Fruit fly (Drosophila melanogaster) whole organism, pupa: ENCODE results near the gene CG13856.

Experiments used
- CG10348 ChIP-seq: fragments of 200-800 bp; sonication (Bioruptor generic); IDR thresholded peaks from 2 replicates; pipeline ENCODE4 v1.3.6; 2022; ENCODE audit warnings: missing biosample characterization, missing genetic modification characterization
- CG12605 ChIP-seq: fragments of 200-800 bp; sonication (Bioruptor generic); IDR thresholded peaks from 2 replicates; pipeline ENCODE4 v1.3.6; 2022; ENCODE audit warnings: missing biosample characterization, missing genetic modification characterization
- CG13204 ChIP-seq: fragments of 200-800 bp; sonication (Bioruptor generic); optimal IDR thresholded peaks from 2 replicates; lab custom pipeline; 2018; ENCODE audit warnings: missing biosample characterization, mild to moderate bottlenecking, missing genetic modification characterization, moderate library complexity
- CG14655 ChIP-seq: fragments of 200-800 bp; sonication (Bioruptor generic); optimal IDR thresholded peaks from 3 replicates; lab custom pipeline; 2017; ENCODE audit warnings: mild to moderate bottlenecking, missing biosample characterization, missing genetic modification reagents, missing genetic modification characterization
- CG15710 ChIP-seq: fragments of 200-800 bp; sonication (Bioruptor generic); optimal IDR thresholded peaks from 2 replicates; lab custom pipeline; 2018; ENCODE audit warnings: missing biosample characterization, mild to moderate bottlenecking, missing genetic modification characterization, moderate library complexity
- CG17806 ChIP-seq: fragments of 200-800 bp; sonication (Bioruptor generic); optimal IDR thresholded peaks from 2 replicates; lab custom pipeline; 2018; ENCODE audit warnings: missing biosample characterization, mild to moderate bottlenecking, missing genetic modification characterization, moderate library complexity
- CG32121 ChIP-seq: fragments of 200-800 bp; sonication (Bioruptor generic); IDR thresholded peaks from 2 replicates; pipeline ENCODE4 v1.3.6; 2022; ENCODE audit warnings: missing biosample characterization, missing genetic modification characterization
- CG34367 ChIP-seq: fragments of 200-800 bp; sonication (Bioruptor generic); optimal IDR thresholded peaks from 2 replicates; lab custom pipeline; 2018; ENCODE audit warnings: missing biosample characterization, mild to moderate bottlenecking, missing genetic modification characterization
- CG4496 ChIP-seq: fragments of 200-800 bp; sonication (Bioruptor generic); IDR thresholded peaks from 3 replicates; pipeline ENCODE4 v1.3.6; 2022; ENCODE audit warnings: missing biosample characterization, missing genetic modification characterization
- CG8159 ChIP-seq: fragments of 200-800 bp; sonication (Bioruptor generic); optimal IDR thresholded peaks from 3 replicates; lab custom pipeline; 2018; ENCODE audit warnings: missing biosample characterization, mild to moderate bottlenecking, missing genetic modification characterization, moderate library complexity
- CG8301 ChIP-seq: fragments of 200-800 bp; sonication (Bioruptor generic); optimal IDR thresholded peaks from 2 replicates; lab custom pipeline; 2018; ENCODE audit warnings: missing biosample characterization, mild to moderate bottlenecking, missing genetic modification characterization
- CG9948 ChIP-seq: fragments of 200-800 bp; sonication (Bioruptor generic); optimal IDR thresholded peaks from 2 replicates; lab custom pipeline; 2018; ENCODE audit warnings: missing biosample characterization, mild to moderate bottlenecking, missing genetic modification characterization, moderate library complexity
- D1 ChIP-seq: fragments of 200-800 bp; sonication (Bioruptor generic); optimal IDR thresholded peaks from 2 replicates; lab custom pipeline; 2018; ENCODE audit warnings: missing biosample characterization, mild to moderate bottlenecking, missing genetic modification characterization, moderate library complexity
- EcR ChIP-seq: fragments of 200-800 bp; sonication (Bioruptor generic); optimal IDR thresholded peaks from 3 replicates; lab custom pipeline; 2019; ENCODE audit warnings: missing biosample characterization, missing genetic modification characterization, mild to moderate bottlenecking, moderate library complexity, missing genetic modification reagents
- Ets98B ChIP-seq: fragments of 200-800 bp; sonication (Bioruptor generic); IDR thresholded peaks from 2 replicates; pipeline ENCODE4 v1.3.6; 2022; ENCODE audit warnings: missing biosample characterization, missing genetic modification characterization
- Pif1A ChIP-seq: fragments of 200-800 bp; sonication (Bioruptor generic); optimal IDR thresholded peaks from 3 replicates; lab custom pipeline; 2016; ENCODE audit warnings: missing biosample characterization, missing genetic modification characterization
- Pif1B ChIP-seq: fragments of 200-800 bp; sonication (Bioruptor generic); optimal IDR thresholded peaks from 3 replicates; lab custom pipeline; 2016; ENCODE audit warnings: missing biosample characterization, missing genetic modification characterization
- Snoo ChIP-seq: fragments of 200-800 bp; sonication (Bioruptor generic); optimal IDR thresholded peaks from 3 replicates; lab custom pipeline; 2017; ENCODE audit warnings: missing biosample characterization, mild to moderate bottlenecking, missing genetic modification characterization, inconsistent platforms
- fd96Ca ChIP-seq: fragments of 200-800 bp; sonication (Bioruptor generic); IDR thresholded peaks from 3 replicates; pipeline ENCODE4 v1.3.6; 2022; ENCODE audit warnings: missing biosample characterization, missing genetic modification characterization
- gl ChIP-seq: fragments of 200-800 bp; sonication (Bioruptor generic); optimal IDR thresholded peaks from 2 replicates; lab custom pipeline; 2018; ENCODE audit warnings: missing biosample characterization, mild to moderate bottlenecking, missing genetic modification characterization
- rn ChIP-seq: fragments of 200-800 bp; sonication (Bioruptor generic); IDR thresholded peaks from 2 replicates; pipeline ENCODE4 v1.3.6; 2022; ENCODE audit warnings: missing biosample characterization, missing genetic modification characterization

Gene CG13856

DNA sequence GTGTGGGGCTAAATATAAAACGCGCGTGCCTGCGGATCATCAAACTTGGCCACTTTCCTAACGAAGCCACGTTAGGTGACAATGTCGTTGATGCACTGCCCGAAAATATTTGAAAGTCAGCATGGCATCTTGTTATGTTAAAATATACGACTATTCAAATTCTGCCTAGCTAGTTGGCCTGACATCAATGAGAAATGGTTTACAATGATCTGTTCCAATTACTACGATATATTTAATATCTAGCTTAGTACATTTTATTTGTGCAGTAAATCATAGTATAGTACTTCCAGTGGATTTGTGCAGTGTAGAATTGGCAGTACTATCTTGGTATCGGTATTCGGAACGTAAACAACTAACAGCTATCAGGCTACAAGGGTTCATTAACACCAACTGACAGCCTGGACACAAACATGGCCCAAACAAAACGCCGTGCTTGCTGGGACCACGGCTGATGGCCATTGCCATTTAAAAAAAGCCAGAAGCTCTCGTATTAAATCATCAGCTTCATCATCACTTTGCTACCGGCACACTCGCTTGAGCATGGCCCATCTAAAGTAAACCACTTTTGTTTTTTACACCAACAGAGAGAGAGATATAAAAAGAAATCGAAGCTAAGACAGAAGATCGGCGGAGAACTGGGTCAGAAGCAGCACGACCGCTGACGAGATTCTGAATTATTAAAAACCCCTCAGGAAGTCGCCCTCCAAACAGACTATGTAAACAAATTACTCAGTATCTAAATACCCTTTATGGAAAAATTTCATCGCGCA, 6.9 kb upstream of the CG13856 start:
- TF ChIP-seq Ets98B (GFP tag; lab: Robert Waterston, UW) (0 out of 2 replicates have a peak, but pooled peaks have one; percentile 23), CG4496 (GFP tag; lab: Robert Waterston, UW) (peak; percentile 57; the same call in 1 of the 3 replicates), CG9948 (tag; lab: Kevin White, UChicago) (peak; percentile 23), CG14655 (peak; percentile 68), Snoo (tag; lab: Kevin White, UChicago) (no peak), CG8301 (tag; lab: Kevin White, UChicago) (peak; percentile 64)

DNA sequence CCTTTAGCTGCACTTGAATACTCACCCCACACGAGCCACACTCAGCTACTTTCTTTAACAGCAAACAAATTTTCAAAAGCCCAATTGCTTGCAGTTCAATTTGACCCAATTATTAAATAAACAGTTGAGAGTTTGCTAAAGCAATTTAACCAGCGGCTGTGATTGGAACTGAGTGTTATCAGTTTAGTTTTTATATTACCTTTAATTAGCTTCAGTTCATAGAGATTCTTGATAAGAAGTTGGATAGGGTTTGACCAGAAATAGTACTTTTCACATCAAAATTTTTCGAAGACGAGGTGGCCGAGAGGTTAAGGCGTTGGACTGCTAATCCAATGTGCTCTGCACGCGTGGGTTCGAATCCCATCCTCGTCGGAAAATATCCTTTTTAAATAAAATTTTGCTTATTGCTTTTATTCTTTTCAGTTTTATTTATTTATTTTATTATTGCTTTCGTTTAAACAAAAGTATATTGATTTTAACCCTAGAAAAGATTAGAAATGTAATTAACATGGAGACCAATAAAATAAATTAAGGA, 6.2 kb upstream of the CG13856 start:
- TF ChIP-seq CG8301 (tag; lab: Kevin White, UChicago) (no peak), CG13204 (no peak), gl (tag; lab: Kevin White, UChicago) (no peak), Pif1B (GFP tag; lab: Kevin White, UChicago) (no peak), CG15710 (tag; lab: Kevin White, UChicago) (no peak), Snoo (tag; lab: Kevin White, UChicago) (no peak), fd96Ca (GFP tag; lab: Robert Waterston, UW) (no peak), CG12605 (GFP tag; lab: Robert Waterston, UW) (no peak), CG17806 (tag; lab: Kevin White, UChicago) (no peak), Ets98B (GFP tag; lab: Robert Waterston, UW) (no peak), CG4496 (GFP tag; lab: Robert Waterston, UW) (no peak), rn (GFP tag; lab: Robert Waterston, UW) (no peak), EcR (GFP tag; lab: Kevin White, UChicago) (no peak)

DNA sequence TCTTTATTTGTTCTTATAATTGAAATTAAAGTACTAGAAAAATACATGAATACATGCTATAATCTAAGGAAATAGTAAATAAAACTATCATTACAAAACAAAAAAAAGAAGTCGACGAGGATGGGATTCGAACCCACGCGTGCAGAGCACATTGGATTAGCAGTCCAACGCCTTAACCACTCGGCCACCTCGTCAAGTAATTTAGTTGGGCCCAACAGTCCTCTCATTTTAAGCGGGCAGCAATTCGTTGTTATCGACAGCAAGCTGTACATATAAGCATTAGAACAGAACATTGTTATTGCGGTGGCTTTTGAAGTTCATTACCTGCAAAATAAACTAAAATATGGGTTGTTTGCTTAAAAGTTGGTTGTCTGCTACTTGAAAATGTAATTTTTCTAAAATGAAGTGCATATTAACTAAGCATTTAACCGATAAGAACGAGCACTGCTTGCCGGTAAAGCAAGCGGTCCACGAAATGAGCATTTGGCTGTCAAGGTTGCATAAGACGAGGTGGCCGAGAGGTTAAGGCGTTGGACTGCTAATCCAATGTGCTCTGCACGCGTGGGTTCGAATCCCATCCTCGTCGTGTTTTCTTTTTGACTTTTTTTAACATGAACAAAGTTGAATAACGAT, 5.3 kb upstream of the CG13856 start:
- no peak for TF ChIP-seq CG32121 (GFP tag; lab: Robert Waterston, UW)
- TF ChIP-seq CG17806 (tag; lab: Kevin White, UChicago): no peak
- TF ChIP-seq CG10348 (GFP tag; lab: Robert Waterston, UW): no peak
- no peak for TF ChIP-seq Pif1A
- TF ChIP-seq CG15710 (tag; lab: Kevin White, UChicago): no peak

DNA sequence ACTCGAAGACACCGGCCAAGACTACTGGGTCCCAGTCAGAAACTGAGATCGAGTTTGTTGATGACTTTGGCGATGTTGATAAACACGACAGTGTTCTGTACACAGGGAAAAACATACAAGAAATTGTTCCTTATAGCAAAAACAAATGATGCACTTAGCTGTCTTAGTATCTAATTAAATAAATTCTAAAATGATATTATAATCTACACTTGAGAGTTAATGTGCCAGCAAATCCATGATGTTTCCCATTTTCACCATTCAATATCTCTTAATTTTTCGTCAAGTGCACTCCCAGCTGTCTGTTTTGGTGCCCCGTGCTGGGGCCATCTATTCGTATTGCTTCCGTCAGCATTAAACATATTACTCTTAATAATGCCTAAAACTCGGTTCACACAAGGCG, 2.2 kb upstream of the CG13856 start:
- no peak for TF ChIP-seq fd96Ca (GFP tag; lab: Robert Waterston, UW)
- no peak for TF ChIP-seq CG34367 (tag; lab: Kevin White, UChicago)
- TF ChIP-seq CG17806 (tag; lab: Kevin White, UChicago): no peak
- TF ChIP-seq rn (GFP tag; lab: Robert Waterston, UW): no peak
- peak; percentile 69 for TF ChIP-seq Ets98B (GFP tag; lab: Robert Waterston, UW)
- TF ChIP-seq CG8301 (tag; lab: Kevin White, UChicago): peak; percentile 85
- TF ChIP-seq CG8159: peak; percentile 23
- TF ChIP-seq Snoo (tag; lab: Kevin White, UChicago): no peak
- peak; percentile 43 for TF ChIP-seq Pif1B (GFP tag; lab: Kevin White, UChicago)
- peak; percentile 79; the same call in 2 of the 3 replicates for TF ChIP-seq CG4496 (GFP tag; lab: Robert Waterston, UW)
- TF ChIP-seq EcR (GFP tag; lab: Kevin White, UChicago): no peak
- no peak for TF ChIP-seq CG13204
- no peak for TF ChIP-seq CG10348 (GFP tag; lab: Robert Waterston, UW)
- TF ChIP-seq gl (tag; lab: Kevin White, UChicago): no peak
- TF ChIP-seq CG12605 (GFP tag; lab: Robert Waterston, UW): no peak
- TF ChIP-seq Pif1A: peak; percentile 61
- TF ChIP-seq CG32121 (GFP tag; lab: Robert Waterston, UW): peak; percentile 57; the same call in 1 of the 2 replicates
- no peak for TF ChIP-seq CG15710 (tag; lab: Kevin White, UChicago)
- TF ChIP-seq CG14655: peak; percentile 85
- TF ChIP-seq CG9948 (tag; lab: Kevin White, UChicago): peak; percentile 54
- no peak for TF ChIP-seq D1 (tag; lab: Kevin White, UChicago)

DNA sequence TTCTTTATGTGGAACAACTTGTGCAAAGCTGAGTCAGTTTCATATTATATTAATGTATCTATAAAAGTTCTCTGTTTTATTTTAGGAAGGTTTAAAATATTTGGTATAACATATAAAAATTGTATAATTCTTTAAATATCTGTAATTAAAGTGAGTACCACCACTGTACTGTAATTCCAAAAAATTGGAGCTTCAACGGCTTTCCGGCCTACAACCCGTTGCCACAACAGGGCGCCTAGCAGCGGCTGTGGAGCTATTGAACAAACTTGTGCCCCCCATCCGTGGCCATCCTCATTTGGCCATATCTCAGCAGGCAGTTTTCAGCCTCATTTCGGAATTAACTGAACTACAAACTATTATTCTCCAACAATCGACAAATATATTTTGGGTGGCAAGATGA, 3.2 kb downstream of the CG13856 start, which contains the start of gene CG13855:
Gene CG13855, plus strand, starts transcription at position 301 of the 400 bp plus-strand sequence.
- TF ChIP-seq CG12605 (GFP tag; lab: Robert Waterston, UW): no peak
- TF ChIP-seq CG32121 (GFP tag; lab: Robert Waterston, UW): no peak
- no peak for TF ChIP-seq Pif1A
- no peak for TF ChIP-seq CG34367 (tag; lab: Kevin White, UChicago)
- TF ChIP-seq D1 (tag; lab: Kevin White, UChicago): no peak
- TF ChIP-seq CG15710 (tag; lab: Kevin White, UChicago): no peak
- no peak for TF ChIP-seq EcR (GFP tag; lab: Kevin White, UChicago)
- no peak for TF ChIP-seq CG10348 (GFP tag; lab: Robert Waterston, UW)
- no peak for TF ChIP-seq CG4496 (GFP tag; lab: Robert Waterston, UW)
- TF ChIP-seq CG13204: no peak
- no peak for TF ChIP-seq rn (GFP tag; lab: Robert Waterston, UW)
- no peak for TF ChIP-seq CG8301 (tag; lab: Kevin White, UChicago)
- TF ChIP-seq fd96Ca (GFP tag; lab: Robert Waterston, UW): no peak
- no peak for TF ChIP-seq CG8159
- no peak for TF ChIP-seq gl (tag; lab: Kevin White, UChicago)
